Worm (Caenorhabditis elegans) whole organism, dauer: ENCODE results near the gene R02D5.8.

Experiments
- unc-62 ChIP-seq: sonication (generic microtip); optimal IDR thresholded peaks from 2 replicates; lab custom pipeline; 2017; ENCODE audit warnings: missing biosample characterization, missing genetic modification reagents, missing genetic modification characterization

The R02D5.8 gene

ce11 chrV:14523788-14524582 lies 4.8 kb upstream of the R02D5.8 start, which contains the start of gene ril-1:
ril-1 (minus strand) TSS chrV:14524129.
- no peak for TF ChIP-seq unc-62 (GFP tag; lab: Kevin White, UChicago)

ce11 chrV:14523105-14523504 lies 3.9 kb upstream of the R02D5.8 start, which contains the start of gene C53A5.2:
C53A5.2 (minus strand) TSS chrV:14523205.
- TF ChIP-seq unc-62 (GFP tag; lab: Kevin White, UChicago), result no peak

ce11 chrV:14522514-14522913 lies 3.3 kb upstream of the R02D5.8 start, which contains the start of gene C53A5.16:
C53A5.16 (minus strand) TSS chrV:14522614.
- TF ChIP-seq unc-62 (GFP tag; lab: Kevin White, UChicago), result no peak

- TF ChIP-seq unc-62 (GFP tag; lab: Kevin White, UChicago), result no peak
Observed at ce11 chrV:14521000-14521399, 1.8 kb upstream of the R02D5.8 start, which contains the start of gene C53A5.17. C53A5.17 (minus strand) TSS chrV:14521100.

DNA sequence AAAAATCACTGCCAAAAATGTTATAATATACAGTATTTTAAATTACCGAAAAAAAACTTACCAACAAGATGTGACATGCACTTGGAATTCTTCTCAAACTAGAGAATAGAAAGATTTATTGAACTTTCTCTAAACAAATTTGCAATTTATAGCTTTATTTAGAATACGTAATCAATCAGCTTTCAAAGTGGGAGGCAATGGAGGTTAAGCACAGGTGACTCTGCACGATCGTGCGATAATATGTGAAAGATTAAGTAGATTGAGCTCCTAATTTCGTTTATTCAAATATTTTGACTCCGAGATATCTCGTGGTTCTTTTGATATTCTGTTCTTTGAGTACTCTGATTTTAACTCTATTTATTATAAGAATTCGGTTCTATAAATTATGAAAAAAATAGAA lies 1.2 kb downstream of the R02D5.8 start, which contains the start of gene R02D5.6:
Gene R02D5.6, minus strand, starts transcription at position 101 of the 400 bp plus-strand sequence.
- no peak for TF ChIP-seq unc-62 (GFP tag; lab: Kevin White, UChicago)

DNA sequence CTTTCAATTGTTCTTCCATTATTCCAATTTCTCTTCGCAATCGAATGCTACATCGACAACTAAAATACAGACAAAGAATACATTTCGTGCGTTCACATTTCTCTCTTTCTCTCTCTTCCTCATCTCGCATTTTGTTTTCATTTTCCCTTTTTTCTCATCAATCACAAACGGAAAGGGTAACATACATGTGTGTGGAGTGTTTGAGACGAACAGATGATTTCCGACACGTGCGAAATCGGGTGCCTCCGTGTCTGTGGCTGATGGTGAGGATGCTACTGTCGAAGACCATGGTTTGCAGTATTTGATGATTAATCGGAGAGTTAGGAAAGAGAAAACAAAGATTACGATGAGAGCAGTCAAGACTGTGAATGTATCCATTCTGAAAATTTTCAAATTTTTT lies 8.4 kb downstream of the R02D5.8 start, which contains the start of gene R02D5.9:
Gene R02D5.9, minus strand, starts transcription at position 378 of the 400 bp plus-strand sequence.
- TF ChIP-seq unc-62 (GFP tag; lab: Kevin White, UChicago), result no peak

- TF ChIP-seq unc-62 (GFP tag; lab: Kevin White, UChicago), result no peak
Observed at ce11 chrV:14508556-14508955, 10.6 kb downstream of the R02D5.8 start.

DNA sequence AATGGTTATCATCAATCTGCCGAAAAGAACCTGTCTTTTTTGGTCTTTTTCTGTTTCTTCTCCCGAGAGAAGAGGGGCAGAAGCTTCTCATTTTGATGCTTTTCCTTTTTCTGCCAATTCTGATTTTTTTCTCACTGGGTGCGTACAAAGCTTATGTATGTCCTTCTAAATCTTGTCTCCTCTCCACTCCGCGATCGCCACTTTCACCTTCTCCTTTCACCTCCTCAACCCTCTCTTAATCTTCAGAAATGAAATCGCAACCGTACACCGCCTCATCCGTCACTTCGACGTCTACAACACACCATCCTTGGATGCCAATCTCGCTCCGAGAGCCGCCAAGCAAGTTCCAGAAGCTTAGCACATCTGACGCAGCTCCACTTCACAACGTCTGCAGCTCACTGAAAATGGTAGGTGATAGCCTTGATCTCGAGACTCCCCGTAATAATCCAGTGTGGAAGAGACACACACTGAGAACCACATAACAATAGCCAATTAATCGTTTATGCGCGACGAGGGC lies 11.1 kb downstream of the R02D5.8 start, which contains the start of gene R02D5.1:
Gene R02D5.1, plus strand, starts transcription at position 245 of the 517 bp plus-strand sequence.
- TF ChIP-seq unc-62 (GFP tag; lab: Kevin White, UChicago), result no peak

ce11 chrV:14506713-14507675 lies 12.2 kb downstream of the R02D5.8 start:
- no peak for TF ChIP-seq unc-62 (GFP tag; lab: Kevin White, UChicago)

DNA sequence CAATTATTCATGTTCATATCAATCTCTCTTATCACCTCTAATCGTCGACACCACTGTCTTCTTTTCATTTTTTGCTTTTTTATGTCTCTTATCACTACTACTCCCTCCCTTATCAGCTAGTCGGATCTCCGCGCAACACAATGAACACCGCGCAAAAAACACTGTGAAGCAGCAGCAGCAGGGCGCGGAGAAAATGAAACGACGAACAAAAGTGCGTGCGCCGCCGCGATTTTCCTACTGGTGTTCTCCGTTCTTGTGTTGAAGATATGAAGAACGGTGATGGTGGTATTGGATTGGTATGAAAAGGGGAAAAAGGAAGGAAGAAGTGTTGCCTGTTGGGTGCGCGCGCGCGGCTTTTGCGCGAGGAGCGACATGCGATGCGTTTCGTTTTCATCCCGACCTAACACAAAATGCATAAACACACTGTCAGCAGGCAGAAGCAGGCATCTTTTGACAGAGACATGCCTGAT lies 13.4 kb downstream of the R02D5.8 start:
- no peak for TF ChIP-seq unc-62 (GFP tag; lab: Kevin White, UChicago)

- TF ChIP-seq unc-62 (GFP tag; lab: Kevin White, UChicago), result no peak
Observed at ce11 chrV:14504774-14505173, 14.4 kb downstream of the R02D5.8 start.

DNA sequence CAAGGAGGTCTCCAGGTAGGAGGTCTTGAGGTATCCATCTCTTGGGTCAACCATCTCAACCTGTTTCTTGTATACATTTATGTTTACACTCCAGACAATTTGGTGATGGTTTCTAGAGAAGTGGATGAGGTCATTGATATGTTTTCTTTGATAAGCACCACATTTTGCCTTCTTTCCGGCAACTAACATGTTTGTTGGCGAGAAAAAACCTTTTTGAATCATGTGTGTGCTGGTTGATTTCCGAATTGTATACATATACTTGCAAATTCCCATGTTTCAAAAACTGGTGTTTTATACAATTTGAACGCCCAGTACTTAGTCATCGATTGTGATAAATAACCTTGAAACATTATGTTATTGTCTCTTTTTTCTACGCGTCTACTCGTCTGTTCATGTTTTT lies 15.0 kb downstream of the R02D5.8 start:
- TF ChIP-seq unc-62 (GFP tag; lab: Kevin White, UChicago), result no peak

DNA sequence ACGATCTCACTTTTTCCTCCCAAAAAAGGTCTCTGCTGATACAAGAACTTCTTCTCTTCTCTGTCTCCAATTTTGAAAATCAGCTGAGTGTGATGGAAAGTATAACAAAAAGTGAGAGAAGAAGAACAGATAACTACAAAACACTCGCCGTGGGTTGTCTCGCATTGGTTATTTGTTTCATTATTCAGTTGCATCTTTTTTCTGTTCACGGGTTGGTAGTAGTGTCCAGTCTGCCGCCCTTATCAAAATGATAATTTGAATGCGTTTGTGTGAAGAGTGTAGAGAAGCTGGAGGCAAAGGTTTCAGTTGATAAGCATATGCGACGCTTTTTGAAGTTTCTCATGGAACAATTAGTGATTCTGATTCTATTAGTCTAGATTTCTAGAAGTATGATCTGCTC lies 16.1 kb downstream of the R02D5.8 start:
- no peak for TF ChIP-seq unc-62 (GFP tag; lab: Kevin White, UChicago)

ce11 chrV:14501136-14501535 lies 18.0 kb downstream of the R02D5.8 start, which contains the start of gene R02D5.24:
R02D5.24 (plus strand) TSS chrV:14501340.
- TF ChIP-seq unc-62 (GFP tag; lab: Kevin White, UChicago), result no peak

ce11 chrV:14500554-14500953 lies 18.6 kb downstream of the R02D5.8 start:
- TF ChIP-seq unc-62 (GFP tag; lab: Kevin White, UChicago), result no peak
